Worm (Caenorhabditis elegans) whole organism, L3 larva: ENCODE results near the gene uev-2.

Experiments used
- R02D3.7 ChIP-seq: fragments of 150-350 bp; optimal IDR thresholded peaks from 2 replicates; lab custom pipeline; 2014; ENCODE audit warnings: missing biosample characterization, missing genetic modification characterization
- ZK546.5 ChIP-seq: sonication (generic microtip); optimal IDR thresholded peaks from 2 replicates; lab custom pipeline; 2017; ENCODE audit warnings: missing biosample characterization, missing genetic modification characterization
- aly-2 ChIP-seq: fragments of 150-350 bp; optimal IDR thresholded peaks from 2 replicates; lab custom pipeline; 2014; ENCODE audit warnings: missing biosample characterization, missing genetic modification characterization
- ama-1 ChIP-seq: fragments of 150-350 bp; optimal IDR thresholded peaks from 2 replicates; lab custom pipeline; 2018
- ceh-16 ChIP-seq: sonication (generic microtip); optimal IDR thresholded peaks from 2 replicates; lab custom pipeline; 2017; ENCODE audit warnings: missing biosample characterization, missing genetic modification characterization
- ceh-28 ChIP-seq: fragments of 150-350 bp; optimal IDR thresholded peaks from 2 replicates; lab custom pipeline; 2014; ENCODE audit warnings: missing biosample characterization, missing genetic modification reagents, missing genetic modification characterization
- ceh-82 ChIP-seq: fragments of 150-350 bp; optimal IDR thresholded peaks from 2 replicates; lab custom pipeline; 2014; ENCODE audit warnings: missing biosample characterization, missing genetic modification characterization
- ceh-9 ChIP-seq: sonication (generic microtip); optimal IDR thresholded peaks from 2 replicates; lab custom pipeline; 2018; ENCODE audit warnings: missing biosample characterization, missing genetic modification characterization
- daf-12 ChIP-seq: fragments of 150-350 bp; optimal IDR thresholded peaks from 2 replicates; lab custom pipeline; 2014; ENCODE audit warnings: missing biosample characterization, missing genetic modification reagents, missing genetic modification characterization
- egl-27 ChIP-seq: sonication (generic microtip); optimal IDR thresholded peaks from 4 replicates; lab custom pipeline; 2017; ENCODE audit warnings: missing biosample characterization, missing genetic modification reagents, missing genetic modification characterization
- egl-5 ChIP-seq: fragments of 150-350 bp; optimal IDR thresholded peaks from 2 replicates; lab custom pipeline; 2017; ENCODE audit warnings: missing biosample characterization, missing genetic modification reagents, missing genetic modification characterization, inconsistent platforms
- elt-1 ChIP-seq: fragments of 150-350 bp; optimal IDR thresholded peaks from 2 replicates; lab custom pipeline; 2014; ENCODE audit warnings: missing biosample characterization, missing genetic modification characterization
- elt-2 ChIP-seq: sonication (generic microtip); optimal IDR thresholded peaks from 2 replicates; lab custom pipeline; 2016; ENCODE audit warnings: missing genetic modification reagents, mild to moderate bottlenecking, missing genetic modification characterization, missing compliant biosample characterization
- elt-3 ChIP-seq, 3 experiments: fragments of 150-350 bp in 1 of 3; sonication (generic microtip) in 2 of 3; optimal IDR thresholded peaks; 2 replicates in 2 of 3; 4 replicates in 1 of 3; lab custom pipeline; 2014 to 2017; ENCODE audit warnings: missing biosample characterization in 3 of 3, missing genetic modification characterization in 3 of 3
- eor-1 ChIP-seq, 2 experiments: fragments of 150-350 bp; optimal IDR thresholded peaks; 2 replicates each; lab custom pipeline; 2014 to 2018; ENCODE audit warnings: missing biosample characterization in 2 of 2, missing genetic modification characterization in 2 of 2
- fkh-10 ChIP-seq: sonication (generic microtip); optimal IDR thresholded peaks from 2 replicates; lab custom pipeline; 2017; ENCODE audit warnings: missing biosample characterization, missing genetic modification reagents, missing genetic modification characterization
- fkh-2 ChIP-seq: fragments of 150-350 bp; optimal IDR thresholded peaks from 2 replicates; lab custom pipeline; 2014; ENCODE audit warnings: missing biosample characterization, missing genetic modification reagents, missing genetic modification characterization
- fos-1 ChIP-seq: fragments of 150-350 bp; optimal IDR thresholded peaks from 2 replicates; lab custom pipeline; 2014; ENCODE audit warnings: missing biosample characterization, missing genetic modification characterization
- hmg-11 ChIP-seq: sonication (generic microtip); optimal IDR thresholded peaks from 2 replicates; lab custom pipeline; 2016; ENCODE audit warnings: missing genetic modification characterization, missing compliant biosample characterization
- jun-1 ChIP-seq: fragments of 150-350 bp; optimal IDR thresholded peaks from 2 replicates; lab custom pipeline; 2014; ENCODE audit warnings: missing biosample characterization, missing genetic modification reagents, missing genetic modification characterization
- lin-15B ChIP-seq: fragments of 150-350 bp; optimal IDR thresholded peaks from 2 replicates; lab custom pipeline; 2014; ENCODE audit warnings: missing biosample characterization, missing genetic modification characterization
- lin-39 ChIP-seq: fragments of 150-350 bp; optimal IDR thresholded peaks from 2 replicates; lab custom pipeline; 2018; ENCODE audit warnings: missing biosample characterization, missing genetic modification reagents, missing genetic modification characterization
- lsy-12 ChIP-seq: sonication (generic microtip); optimal IDR thresholded peaks from 2 replicates; lab custom pipeline; 2016; ENCODE audit warnings: mild to moderate bottlenecking, missing genetic modification characterization, missing compliant biosample characterization
- mdl-1 ChIP-seq: fragments of 150-350 bp; optimal IDR thresholded peaks from 2 replicates; lab custom pipeline; 2014; ENCODE audit warnings: missing biosample characterization, missing genetic modification characterization
- mml-1 ChIP-seq: fragments of 150-350 bp; sonication (generic microtip); optimal IDR thresholded peaks from 3 replicates; lab custom pipeline; 2014; ENCODE audit warnings: missing biosample characterization, missing genetic modification characterization
- nfya-1 ChIP-seq: sonication (generic microtip); optimal IDR thresholded peaks from 2 replicates; lab custom pipeline; 2017; ENCODE audit warnings: missing genetic modification characterization, mild to moderate bottlenecking, missing compliant biosample characterization, antibody characterized with exemption, moderate library complexity; ENCODE audit not compliant: insufficient read depth
- nhr-11 ChIP-seq: fragments of 150-350 bp; optimal IDR thresholded peaks from 2 replicates; lab custom pipeline; 2014; ENCODE audit warnings: missing biosample characterization, missing genetic modification characterization
- nhr-12 ChIP-seq: fragments of 150-350 bp; optimal IDR thresholded peaks from 2 replicates; lab custom pipeline; 2014; ENCODE audit warnings: missing biosample characterization, missing genetic modification characterization
- nhr-23 ChIP-seq: fragments of 150-350 bp; optimal IDR thresholded peaks from 2 replicates; lab custom pipeline; 2014; ENCODE audit warnings: missing biosample characterization, missing genetic modification reagents, missing genetic modification characterization
- nhr-237 ChIP-seq: fragments of 150-350 bp; optimal IDR thresholded peaks from 2 replicates; lab custom pipeline; 2014; ENCODE audit warnings: missing biosample characterization, missing genetic modification characterization
- nhr-25 ChIP-seq: sonication (generic microtip); optimal IDR thresholded peaks from 2 replicates; lab custom pipeline; 2017; ENCODE audit warnings: missing biosample characterization, missing genetic modification characterization
- nhr-28 ChIP-seq: fragments of 150-350 bp; optimal IDR thresholded peaks from 2 replicates; lab custom pipeline; 2014; ENCODE audit warnings: missing biosample characterization, missing genetic modification characterization
- nhr-43 ChIP-seq: sonication (generic microtip); optimal IDR thresholded peaks from 2 replicates; lab custom pipeline; 2016; ENCODE audit warnings: mild to moderate bottlenecking, missing genetic modification characterization, missing compliant biosample characterization; ENCODE audit not compliant: poor library complexity, severe bottlenecking
- nhr-67 ChIP-seq: fragments of 150-350 bp; optimal IDR thresholded peaks from 2 replicates; lab custom pipeline; 2014; ENCODE audit warnings: missing biosample characterization, missing genetic modification characterization
- nhr-76 ChIP-seq: fragments of 150-350 bp; sonication (generic microtip); optimal IDR thresholded peaks from 5 replicates; lab custom pipeline; 2014; ENCODE audit warnings: missing biosample characterization, missing genetic modification characterization
- nhr-77 ChIP-seq: fragments of 150-350 bp; optimal IDR thresholded peaks from 2 replicates; lab custom pipeline; 2014; ENCODE audit warnings: missing biosample characterization, missing genetic modification characterization
- pha-4 ChIP-seq: fragments of 150-350 bp; optimal IDR thresholded peaks from 2 replicates; lab custom pipeline; 2014; ENCODE audit warnings: missing biosample characterization, missing genetic modification reagents, missing genetic modification characterization
- pqm-1 ChIP-seq: fragments of 150-350 bp; optimal IDR thresholded peaks from 2 replicates; lab custom pipeline; 2017; ENCODE audit warnings: missing biosample characterization, missing genetic modification characterization, inconsistent platforms
- sea-2 ChIP-seq: fragments of 150-350 bp; sonication (generic microtip); optimal IDR thresholded peaks from 4 replicates; lab custom pipeline; 2014; ENCODE audit warnings: missing biosample characterization, missing genetic modification reagents, missing genetic modification characterization
- snpc-4 ChIP-seq: fragments of 150-350 bp; optimal IDR thresholded peaks from 2 replicates; lab custom pipeline; 2014; ENCODE audit warnings: missing biosample characterization, missing genetic modification characterization
- tbx-2 ChIP-seq: sonication (generic microtip); optimal IDR thresholded peaks from 2 replicates; lab custom pipeline; 2016; ENCODE audit warnings: mild to moderate bottlenecking, missing genetic modification characterization, missing compliant biosample characterization
- unc-39 ChIP-seq: sonication (generic microtip); optimal IDR thresholded peaks from 4 replicates; lab custom pipeline; 2017; ENCODE audit warnings: missing biosample characterization, missing genetic modification characterization
- unc-62 ChIP-seq: fragments of 150-350 bp; sonication (generic microtip); optimal IDR thresholded peaks from 4 replicates; lab custom pipeline; 2014; ENCODE audit warnings: missing biosample characterization, missing genetic modification reagents, missing genetic modification characterization
- zag-1 ChIP-seq: fragments of 150-350 bp; optimal IDR thresholded peaks from 2 replicates; lab custom pipeline; 2014; ENCODE audit warnings: missing biosample characterization, missing genetic modification characterization
- ztf-11 ChIP-seq: fragments of 150-350 bp; optimal IDR thresholded peaks from 2 replicates; lab custom pipeline; 2014; ENCODE audit warnings: missing biosample characterization, missing genetic modification characterization
- ztf-4 ChIP-seq: fragments of 150-350 bp; optimal IDR thresholded peaks from 2 replicates; lab custom pipeline; 2014; ENCODE audit warnings: missing biosample characterization, missing genetic modification characterization

Gene uev-2

DNA sequence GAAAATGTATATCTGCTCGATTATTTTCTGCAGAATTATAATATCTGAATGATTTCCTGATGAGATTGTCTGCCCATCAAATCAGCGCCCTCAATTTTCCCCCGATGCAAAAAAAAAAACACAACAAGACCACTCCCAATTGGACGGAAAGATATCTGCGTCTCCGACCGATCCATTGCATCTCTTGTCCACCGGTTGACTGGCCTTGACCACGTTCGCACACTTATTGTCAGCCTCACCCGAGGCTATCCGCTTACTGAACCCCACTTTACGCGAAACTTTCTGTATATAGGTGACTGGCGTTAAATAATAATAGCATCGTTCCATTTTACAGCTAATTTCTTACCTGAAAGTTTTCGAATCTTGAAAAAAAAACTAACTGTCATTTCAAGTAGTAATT lies 11.4 kb downstream of the uev-2 start:
- TF ChIP-seq nhr-76 (no peak), fkh-10 (no peak), eor-1 (tag; optimal IDR thresholded peaks at IDR 0.05; lab: Kevin White, UChicago) (no peak), nhr-25 (tag; lab: Kevin White, UChicago) (peak; percentile 84), nhr-23 (tag; lab: Kevin White, UChicago) (peak; percentile 33), ama-1 (lab: Kevin White, UChicago) (peak; percentile 47), mml-1 (tag; lab: Kevin White, UChicago) (no peak), nfya-1 (tag; lab: Kevin White, UChicago) (peak; percentile 51)

ce11 chrIII:5595445-5595844 lies 12.5 kb downstream of the uev-2 start, which contains the start of gene ced-6:
Gene ced-6, plus strand, starts transcription at chrIII:5595771.
- TF ChIP-seq mdl-1 (no peak), pha-4 (peak; percentile 41)
- TF ChIP-seq, all 47 proteins: peak for 1

DNA sequence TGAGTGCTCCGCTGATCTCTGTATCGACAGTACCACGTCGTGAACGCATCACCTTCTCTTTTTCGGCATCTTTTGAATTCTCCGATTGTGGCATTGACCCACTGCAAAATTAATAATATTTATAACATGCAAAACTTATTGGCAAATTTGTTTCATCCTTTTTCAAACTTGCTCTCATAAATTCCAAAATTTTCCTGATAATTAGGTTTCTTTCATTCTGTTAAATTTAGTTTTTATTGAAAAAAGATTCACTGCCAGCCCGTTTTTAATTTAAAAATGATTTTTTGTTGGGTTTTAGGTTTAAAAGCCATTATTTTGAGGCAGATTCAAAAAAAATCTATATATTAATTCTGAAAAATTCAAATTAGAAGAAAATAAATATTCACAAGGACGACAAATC lies 17.0 kb downstream of the uev-2 start, which contains the start of gene wdr-37:
Gene wdr-37, minus strand, starts transcription at position 101 of the 400 bp plus-strand sequence.
- TF ChIP-seq fos-1, result no peak
- no peak for TF ChIP-seq unc-62 (GFP tag; lab: Kevin White, UChicago)
- TF ChIP-seq ztf-4 (tag; lab: Kevin White, UChicago), result no peak
- TF ChIP-seq R02D3.7 (tag; lab: Kevin White, UChicago), result no peak
- TF ChIP-seq zag-1, result no peak
- TF ChIP-seq nhr-11, result no peak
- TF ChIP-seq nhr-237, result no peak
- no peak for TF ChIP-seq egl-27 (tag; lab: Kevin White, UChicago)
- no peak for TF ChIP-seq nhr-25 (tag; lab: Kevin White, UChicago)
- no peak for TF ChIP-seq ama-1 (lab: Kevin White, UChicago)
- TF ChIP-seq nhr-12, result no peak

DNA sequence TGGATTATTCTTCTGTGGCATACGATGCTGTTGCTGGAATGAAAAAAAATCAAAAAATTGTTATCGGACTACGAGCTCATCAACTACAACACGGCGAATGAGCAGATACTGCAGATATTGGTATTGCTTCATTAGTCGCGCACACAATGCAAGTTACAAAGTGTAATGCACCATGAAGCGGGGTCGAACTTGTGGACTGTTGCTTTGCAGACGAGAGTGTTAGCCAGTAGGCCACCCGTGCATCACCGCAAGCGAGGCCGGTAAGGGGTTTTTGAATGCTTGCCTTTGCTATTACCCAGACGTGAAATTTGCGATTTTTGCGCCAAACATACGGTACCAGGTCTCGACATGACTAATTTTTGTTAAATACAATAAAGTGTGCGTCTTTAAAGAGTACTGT lies 19.1 kb downstream of the uev-2 start:
- TF ChIP-seq nhr-76 (no peak), aly-2 (no peak), egl-5 (tag; lab: Kevin White, UChicago) (peak; percentile 8), nhr-28 (tag; lab: Kevin White, UChicago) (no peak), nhr-25 (tag; lab: Kevin White, UChicago) (peak; percentile 66), ceh-16 (tag; lab: Kevin White, UChicago) (no peak), eor-1 (tag; optimal IDR thresholded peaks at IDR 0.05; lab: Kevin White, UChicago) (no peak), sea-2 (no peak), snpc-4 (tag; lab: Kevin White, UChicago) (no peak), nhr-12 (no peak), ceh-28 (no peak), zag-1 (no peak), jun-1 (peak; percentile 16), mdl-1 (no peak), nhr-67 (no peak), egl-27 (tag; lab: Kevin White, UChicago) (peak; percentile 49), ama-1 (lab: Kevin White, UChicago) (peak; percentile 76), elt-1 (no peak), nhr-43 (tag; lab: Kevin White, UChicago) (peak; percentile 86), pqm-1 (tag; lab: Kevin White, UChicago) (peak; percentile 0), nhr-11 (no peak), nfya-1 (tag; lab: Kevin White, UChicago) (peak; percentile 50), elt-3 (tag; optimal IDR thresholded peaks at IDR 0.05; lab: Kevin White, UChicago) (peak in 1 of 3 experiments; percentile 10), fkh-10 (no peak), unc-62 (GFP tag; lab: Kevin White, UChicago) (no peak), mml-1 (tag; lab: Kevin White, UChicago) (no peak), lsy-12 (tag; lab: Kevin White, UChicago) (peak; percentile 77), ZK546.5 (tag; lab: Kevin White, UChicago) (no peak), hmg-11 (tag; lab: Kevin White, UChicago) (peak; percentile 57), ceh-9 (tag; lab: Kevin White, UChicago) (no peak), elt-2 (peak; percentile 57), R02D3.7 (tag; lab: Kevin White, UChicago) (peak; percentile 33), ztf-11 (no peak), fos-1 (no peak), nhr-77 (tag; lab: Kevin White, UChicago) (no peak), nhr-237 (no peak), ceh-82 (tag; lab: Kevin White, UChicago) (no peak), fkh-2 (tag; lab: Kevin White, UChicago) (no peak), lin-39 (tag; lab: Kevin White, UChicago) (peak; percentile 76), lin-15B (tag; lab: Kevin White, UChicago) (peak; percentile 57), daf-12 (tag; lab: Kevin White, UChicago) (no peak), unc-39 (no peak), tbx-2 (tag; lab: Kevin White, UChicago) (peak; percentile 56), pha-4 (peak; percentile 78)
